Fruit fly (Drosophila melanogaster) whole organism, prepupa: Measurements from ENCODE around the gene Nct.

Experiments
- Blimp-1 ChIP-seq: fragments of 200-800 bp; sonication (Bioruptor generic); optimal IDR thresholded peaks from 3 replicates; lab custom pipeline; 2017; ENCODE audit warnings: missing biosample characterization, missing genetic modification characterization, mild to moderate bottlenecking, moderate library complexity, missing genetic modification reagents
- CG11294 ChIP-seq: fragments of 200-800 bp; sonication (Bioruptor generic); IDR thresholded peaks from 2 replicates; pipeline ENCODE4 v1.3.6; 2022; ENCODE audit warnings: missing biosample characterization, missing genetic modification characterization
- CG1621 ChIP-seq: fragments of 200-800 bp; sonication (Bioruptor generic); optimal IDR thresholded peaks from 3 replicates; lab custom pipeline; 2018; ENCODE audit warnings: missing biosample characterization, mild to moderate bottlenecking, missing genetic modification characterization
- CG16779 ChIP-seq: fragments of 200-800 bp; sonication (Bioruptor generic); optimal IDR thresholded peaks from 3 replicates; lab custom pipeline; 2017; ENCODE audit warnings: missing biosample characterization, mild to moderate bottlenecking, missing genetic modification characterization
- CG3032 ChIP-seq: fragments of 200-800 bp; optimal IDR thresholded peaks from 2 replicates; lab custom pipeline; 2019; ENCODE audit warnings: missing biosample characterization, mild to moderate bottlenecking, missing genetic modification characterization, moderate library complexity
- CG31627 ChIP-seq: fragments of 200-800 bp; sonication (Bioruptor generic); optimal IDR thresholded peaks from 3 replicates; lab custom pipeline; 2016; ENCODE audit warnings: missing biosample characterization, missing genetic modification characterization
- CG32006 ChIP-seq: fragments of 200-800 bp; sonication (Bioruptor generic); optimal IDR thresholded peaks from 3 replicates; lab custom pipeline; 2017; ENCODE audit warnings: missing biosample characterization, mild to moderate bottlenecking, missing genetic modification characterization
- CG34406 ChIP-seq: fragments of 200-800 bp; sonication (Bioruptor generic); optimal IDR thresholded peaks from 3 replicates; lab custom pipeline; 2016; ENCODE audit warnings: missing biosample characterization, missing genetic modification characterization
- CG4318 ChIP-seq: fragments of 200-800 bp; sonication (Bioruptor generic); optimal IDR thresholded peaks from 3 replicates; lab custom pipeline; 2017; ENCODE audit warnings: missing biosample characterization, mild to moderate bottlenecking, missing genetic modification characterization
- CG6163 ChIP-seq: fragments of 200-800 bp; sonication (Bioruptor generic); IDR thresholded peaks from 3 replicates; pipeline ENCODE4 v1.3.6; 2022; ENCODE audit warnings: missing biosample characterization, missing genetic modification characterization
- CG6276 ChIP-seq: fragments of 200-800 bp; sonication (Bioruptor generic); optimal IDR thresholded peaks from 2 replicates; lab custom pipeline; 2017; ENCODE audit warnings: missing biosample characterization, mild to moderate bottlenecking, missing genetic modification characterization
- CG6792 ChIP-seq: fragments of 200-800 bp; sonication (Bioruptor generic); optimal IDR thresholded peaks from 3 replicates; lab custom pipeline; 2016; ENCODE audit warnings: missing biosample characterization, missing genetic modification characterization
- CG6808 ChIP-seq: fragments of 200-800 bp; sonication (Bioruptor generic); optimal IDR thresholded peaks from 3 replicates; lab custom pipeline; 2017; ENCODE audit warnings: missing biosample characterization, missing genetic modification characterization, mild to moderate bottlenecking, moderate library complexity, missing genetic modification reagents
- CG6854 ChIP-seq: fragments of 200-800 bp; sonication (Bioruptor generic); optimal IDR thresholded peaks from 2 replicates; lab custom pipeline; 2017; ENCODE audit warnings: missing biosample characterization, mild to moderate bottlenecking, missing genetic modification characterization
- CG7368 ChIP-seq: fragments of 200-800 bp; sonication (Bioruptor generic); optimal IDR thresholded peaks from 3 replicates; lab custom pipeline; 2016; ENCODE audit warnings: missing biosample characterization, missing genetic modification characterization
- Eip78C ChIP-seq: fragments of 200-800 bp; sonication (Bioruptor generic); peaks from one replicate; lab custom pipeline; 2016; ENCODE audit warnings: missing biosample characterization, missing genetic modification characterization
- Eip93F ChIP-seq: fragments of 200-800 bp; sonication (Bioruptor generic); optimal IDR thresholded peaks from 2 replicates; lab custom pipeline; 2016; ENCODE audit warnings: missing biosample characterization, mild to moderate bottlenecking, missing genetic modification characterization
- Ets21C ChIP-seq: fragments of 200-800 bp; sonication (Bioruptor generic); optimal IDR thresholded peaks from 3 replicates; lab custom pipeline; 2016; ENCODE audit warnings: missing biosample characterization, missing genetic modification characterization
- Ets96B ChIP-seq: fragments of 200-800 bp; optimal IDR thresholded peaks from 2 replicates; lab custom pipeline; 2019; ENCODE audit warnings: missing biosample characterization, mild to moderate bottlenecking, missing genetic modification characterization, moderate library complexity
- Gug ChIP-seq: fragments of 200-800 bp; sonication (Bioruptor generic); IDR thresholded peaks from 2 replicates; pipeline ENCODE4 v1.3.6; 2022; ENCODE audit warnings: missing biosample characterization, missing genetic modification characterization
- Hr38 ChIP-seq: sonication (Bioruptor generic); optimal IDR thresholded peaks from 2 replicates; lab custom pipeline; 2016; ENCODE audit warnings: missing biosample characterization, missing genetic modification characterization
- Lpt ChIP-seq: fragments of 200-800 bp; sonication (Bioruptor generic); optimal IDR thresholded peaks from 3 replicates; lab custom pipeline; 2016; ENCODE audit warnings: missing biosample characterization, missing genetic modification characterization
- Met ChIP-seq: fragments of 200-800 bp; sonication (Bioruptor generic); optimal IDR thresholded peaks from 3 replicates; lab custom pipeline; 2016; ENCODE audit warnings: missing biosample characterization, missing genetic modification characterization
- OdsH ChIP-seq: fragments of 200-800 bp; sonication (Bioruptor generic); optimal IDR thresholded peaks from 3 replicates; lab custom pipeline; 2016; ENCODE audit warnings: missing biosample characterization, missing genetic modification characterization
- Smox ChIP-seq: fragments of 200-800 bp; sonication (Bioruptor generic); optimal IDR thresholded peaks from 3 replicates; lab custom pipeline; 2016; ENCODE audit warnings: missing biosample characterization, missing genetic modification characterization
- Sox102F ChIP-seq: fragments of 200-800 bp; sonication (Bioruptor generic); optimal IDR thresholded peaks from 2 replicates; lab custom pipeline; 2016; ENCODE audit warnings: missing biosample characterization, mild to moderate bottlenecking, missing genetic modification characterization
- Sox14 ChIP-seq: fragments of 200-800 bp; sonication (Bioruptor generic); optimal IDR thresholded peaks from 3 replicates; lab custom pipeline; 2016; ENCODE audit warnings: missing biosample characterization, missing genetic modification characterization
- Sox15 ChIP-seq: fragments of 200-800 bp; sonication (Bioruptor generic); optimal IDR thresholded peaks from 3 replicates; lab custom pipeline; 2016; ENCODE audit warnings: missing biosample characterization, missing genetic modification characterization
- acj6 ChIP-seq: fragments of 200-800 bp; sonication (Bioruptor generic); optimal IDR thresholded peaks from 3 replicates; lab custom pipeline; 2016; ENCODE audit warnings: missing biosample characterization, missing genetic modification characterization
- cyc ChIP-seq: fragments of 200-800 bp; sonication (Bioruptor generic); optimal IDR thresholded peaks from 3 replicates; lab custom pipeline; 2016; ENCODE audit warnings: missing biosample characterization, missing genetic modification characterization
- dac ChIP-seq: fragments of 200-800 bp; sonication (Bioruptor generic); optimal IDR thresholded peaks from 2 replicates; lab custom pipeline; 2017; ENCODE audit warnings: missing biosample characterization, mild to moderate bottlenecking, missing genetic modification characterization
- dsx ChIP-seq: fragments of 200-800 bp; optimal IDR thresholded peaks from 3 replicates; lab custom pipeline; 2019; ENCODE audit warnings: missing biosample characterization, mild to moderate bottlenecking, missing genetic modification characterization, moderate library complexity; ENCODE audit not compliant: poor library complexity, severe bottlenecking
- eg ChIP-seq: fragments of 200-800 bp; sonication (Bioruptor generic); IDR thresholded peaks from 3 replicates; pipeline ENCODE4 v1.3.6; 2022; ENCODE audit warnings: missing biosample characterization, missing genetic modification characterization
- esn ChIP-seq: fragments of 200-800 bp; sonication (Bioruptor generic); optimal IDR thresholded peaks from 2 replicates; lab custom pipeline; 2016; ENCODE audit warnings: missing biosample characterization, mild to moderate bottlenecking, missing genetic modification characterization, moderate library complexity
- fd59A ChIP-seq: fragments of 200-800 bp; sonication (Bioruptor generic); optimal IDR thresholded peaks from 2 replicates; lab custom pipeline; 2017; ENCODE audit warnings: missing biosample characterization, mild to moderate bottlenecking, missing genetic modification characterization, missing genetic modification reagents
- net ChIP-seq: fragments of 200-800 bp; sonication (Bioruptor generic); optimal IDR thresholded peaks from 3 replicates; lab custom pipeline; 2016; ENCODE audit warnings: missing biosample characterization, missing genetic modification characterization
- pdm3 ChIP-seq: fragments of 200-800 bp; sonication (Bioruptor generic); optimal IDR thresholded peaks from 3 replicates; lab custom pipeline; 2016; ENCODE audit warnings: missing biosample characterization, missing genetic modification characterization
- salr ChIP-seq, 2 experiments: fragments of 200-800 bp; sonication (Bioruptor generic); optimal IDR thresholded peaks; 3 replicates each; lab custom pipeline; 2016 to 2018; ENCODE audit warnings: missing biosample characterization in 2 of 2, missing genetic modification characterization in 2 of 2, mild to moderate bottlenecking in 1 of 2
- spab ChIP-seq: fragments of 200-800 bp; sonication (Bioruptor generic); optimal IDR thresholded peaks from 2 replicates; lab custom pipeline; 2017; ENCODE audit warnings: missing biosample characterization, mild to moderate bottlenecking, missing genetic modification characterization, missing genetic modification reagents
- ss ChIP-seq, 2 experiments: fragments of 200-800 bp; sonication (Bioruptor generic); optimal IDR thresholded peaks; 2 replicates in 1 of 2; 3 replicates in 1 of 2; lab custom pipeline; 2017 to 2018; ENCODE audit warnings: mild to moderate bottlenecking in 2 of 2, missing biosample characterization in 2 of 2, missing genetic modification characterization in 2 of 2, moderate library complexity in 1 of 2
- svp ChIP-seq: fragments of 200-800 bp; sonication (Bioruptor generic); peaks from one replicate; lab custom pipeline; 2016; ENCODE audit warnings: missing biosample characterization, missing genetic modification characterization
- topi ChIP-seq: fragments of 200-800 bp; sonication (Bioruptor generic); optimal IDR thresholded peaks from 3 replicates; lab custom pipeline; 2016; ENCODE audit warnings: missing biosample characterization, missing genetic modification characterization

Nct gene

DNA sequence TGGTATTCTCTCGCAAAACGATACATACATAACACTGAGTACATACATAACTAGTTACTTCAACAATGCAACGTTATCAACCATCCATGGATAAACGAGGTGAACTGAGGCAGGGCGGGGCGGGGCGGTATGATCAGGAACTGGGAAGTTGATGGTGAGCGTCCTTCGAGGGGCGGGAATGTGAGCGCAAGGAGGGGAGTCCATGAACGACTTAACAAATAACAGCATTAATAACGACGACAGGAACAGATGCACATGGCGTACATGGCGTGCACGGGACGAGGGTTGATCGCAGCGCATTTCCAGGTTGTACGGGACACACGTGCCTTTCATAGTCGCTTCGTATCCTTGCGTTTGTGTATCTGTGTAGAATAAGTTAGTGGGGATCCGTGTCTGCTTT, 16.6 kb downstream of the Nct start:
- TF ChIP-seq CG7368 (GFP tag; lab: Kevin White, UChicago) (no peak), Sox15 (GFP tag; lab: Kevin White, UChicago) (no peak), pdm3 (GFP tag; lab: Kevin White, UChicago) (no peak), CG31627 (no peak), CG34406 (GFP tag; lab: Kevin White, UChicago) (no peak), OdsH (GFP tag; lab: Kevin White, UChicago) (no peak), CG11294 (GFP tag; lab: Robert Waterston, UW) (no peak), spab (GFP tag; lab: Kevin White, UChicago) (no peak), acj6 (GFP tag; lab: Kevin White, UChicago) (no peak), Eip78C (GFP tag; lab: Kevin White, UChicago) (no peak), fd59A (no peak), dsx (GFP tag; lab: Kevin White, UChicago) (no peak), Met (GFP tag; lab: Kevin White, UChicago) (no peak), salr (GFP tag; optimal IDR thresholded peaks at IDR 0.05; lab: Kevin White, UChicago) (no peak)

DNA sequence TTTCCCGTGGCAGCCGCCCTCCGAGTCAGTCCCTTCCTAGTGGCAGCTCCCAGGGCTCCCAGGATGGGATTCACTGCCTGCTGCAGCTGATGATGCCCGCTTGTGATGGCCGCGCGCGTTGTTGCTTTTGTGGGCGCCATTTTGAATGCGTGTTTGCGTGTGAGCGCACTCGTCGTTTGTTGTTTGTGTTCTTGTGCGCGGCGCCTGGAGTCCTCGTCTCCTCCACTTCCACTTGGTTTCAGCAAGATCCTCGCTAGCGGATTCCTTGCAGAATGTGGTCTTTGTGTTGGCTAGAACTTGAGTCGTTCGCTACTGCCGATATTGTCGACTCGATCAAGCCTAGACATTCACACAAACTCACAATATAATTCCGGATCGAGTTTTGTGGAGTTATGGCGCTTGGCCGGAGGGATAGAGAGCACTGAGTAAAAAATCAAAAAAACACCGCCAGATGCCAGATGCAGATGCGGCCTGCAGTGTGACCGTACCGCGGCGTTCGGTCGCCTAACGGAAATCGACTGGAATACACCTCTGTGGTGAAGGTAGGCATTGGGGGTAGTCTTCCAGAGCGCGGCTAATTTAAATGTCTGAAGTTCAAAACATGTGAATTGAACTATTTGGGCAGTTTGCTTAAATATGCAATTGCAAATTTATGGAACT, 19.1 kb downstream of the Nct start, which contains the start of gene CycB3:
CycB3 (minus strand) TSS at position 428 of the 660 bp plus-strand sequence.
- TF ChIP-seq CG3032 = peak; percentile 14
- no peak for TF ChIP-seq CG11294 (GFP tag; lab: Robert Waterston, UW)
- no peak for TF ChIP-seq CG6792 (GFP tag; lab: Kevin White, UChicago)
- peak; percentile 57 for TF ChIP-seq CG1621 (tag; lab: Kevin White, UChicago)
- TF ChIP-seq ss (GFP tag; optimal IDR thresholded peaks at IDR 0.05; lab: Kevin White, UChicago) = peak; percentile 36 to 73
- TF ChIP-seq Hr38 = no peak
- TF ChIP-seq Sox14 = peak; percentile 29
- TF ChIP-seq CG6276 (GFP tag; lab: Kevin White, UChicago) = no peak
- TF ChIP-seq CG6854 (GFP tag; lab: Kevin White, UChicago) = peak; percentile 32
- peak; percentile 41; the same call in 1 of the 3 replicates for TF ChIP-seq eg
- no peak for TF ChIP-seq CG34406 (GFP tag; lab: Kevin White, UChicago)
- peak; percentile 67 for TF ChIP-seq Eip78C (GFP tag; lab: Kevin White, UChicago)
- TF ChIP-seq CG6163 (GFP tag; lab: Robert Waterston, UW) = peak; percentile 9; the same call in 1 of the 3 replicates

DNA sequence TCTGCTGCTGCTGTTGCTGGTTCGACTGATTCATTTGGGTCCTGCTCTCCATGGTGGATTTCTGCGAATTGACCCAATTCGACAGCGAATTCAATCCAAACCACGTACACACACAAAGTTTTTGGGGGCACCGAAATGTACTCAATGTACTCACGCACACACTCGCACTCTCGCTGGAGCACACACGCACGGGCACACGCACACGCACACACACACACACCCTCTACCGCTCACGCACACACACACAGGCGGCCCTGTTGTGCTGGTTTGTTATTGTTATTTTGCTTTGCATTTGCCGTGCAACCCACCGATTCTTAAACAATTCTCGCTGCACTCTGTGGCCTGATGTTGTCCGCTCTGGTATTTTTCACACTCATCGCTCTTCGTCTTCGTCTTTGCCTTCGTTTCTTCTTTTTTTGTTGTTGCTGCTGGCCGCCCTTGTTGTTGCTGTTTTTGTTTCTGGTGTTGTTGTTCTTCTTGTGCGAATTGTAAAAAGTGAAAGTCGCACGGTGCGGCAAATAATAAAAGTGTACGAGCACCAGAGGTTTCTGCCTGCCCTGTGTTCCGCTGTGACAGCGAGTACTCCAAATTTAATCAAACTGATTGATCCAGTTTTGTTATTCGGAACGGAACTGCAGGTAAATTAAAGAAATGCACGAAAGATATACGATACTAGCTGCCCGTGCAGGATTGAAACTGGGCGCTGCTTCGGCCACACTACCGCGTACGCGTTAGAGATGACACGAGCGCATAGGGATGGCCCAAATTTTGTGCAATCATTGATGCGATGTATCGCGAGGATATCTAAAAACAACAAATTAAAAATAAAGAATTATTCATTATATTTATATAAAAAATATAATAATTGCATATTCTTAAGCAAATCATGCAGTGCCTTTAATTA, 24.8 kb downstream of the Nct start, which contains the start of gene CG3744:
CG3744 (minus strand) TSS at position 716 of the 904 bp plus-strand sequence.
- TF ChIP-seq topi (GFP tag; lab: Kevin White, UChicago) = peak; percentile 64
- TF ChIP-seq CG7368 (GFP tag; lab: Kevin White, UChicago) = peak; percentile 68
- peak; percentile 58 for TF ChIP-seq Sox15 (GFP tag; lab: Kevin White, UChicago)
- TF ChIP-seq Sox14 = peak; percentile 62
- no peak for TF ChIP-seq pdm3 (GFP tag; lab: Kevin White, UChicago)
- TF ChIP-seq CG16779 = peak; percentile 5
- TF ChIP-seq svp (GFP tag; lab: Kevin White, UChicago) = peak; percentile 75
- TF ChIP-seq CG4318 (GFP tag; lab: Kevin White, UChicago) = no peak
- TF ChIP-seq Sox102F (GFP tag; lab: Kevin White, UChicago) = peak; percentile 35
- TF ChIP-seq net (GFP tag; lab: Kevin White, UChicago) = peak; percentile 72
- peak; percentile 13 for TF ChIP-seq Lpt (GFP tag; lab: Kevin White, UChicago)
- TF ChIP-seq CG6792 (GFP tag; lab: Kevin White, UChicago) = peak; percentile 62
- TF ChIP-seq Eip93F = peak; percentile 81
- TF ChIP-seq CG1621 (tag; lab: Kevin White, UChicago) = no peak
- TF ChIP-seq CG3032 = peak; percentile 84
- peak; percentile 66 for TF ChIP-seq Ets21C (GFP tag; lab: Kevin White, UChicago)
- peak; percentile 77 for TF ChIP-seq esn (GFP tag; lab: Kevin White, UChicago)
- peak; percentile 60 for TF ChIP-seq CG34406 (GFP tag; lab: Kevin White, UChicago)
- TF ChIP-seq Met (GFP tag; lab: Kevin White, UChicago) = no peak
- peak; percentile 71 for TF ChIP-seq dsx (GFP tag; lab: Kevin White, UChicago)
- TF ChIP-seq CG6808 (GFP tag; lab: Kevin White, UChicago) = peak; percentile 47
- peak; percentile 81 for TF ChIP-seq cyc (GFP tag; lab: Kevin White, UChicago)
- TF ChIP-seq Blimp-1 (GFP tag; lab: Kevin White, UChicago) = peak; percentile 99
- peak; percentile 86 for TF ChIP-seq Gug
- TF ChIP-seq Ets96B (tag; lab: Kevin White, UChicago) = peak; percentile 73
- peak; percentile 85 for TF ChIP-seq CG32006 (GFP tag; lab: Kevin White, UChicago)
- TF ChIP-seq Smox = no peak
- TF ChIP-seq Eip78C (GFP tag; lab: Kevin White, UChicago) = peak; percentile 86
- TF ChIP-seq dac (GFP tag; lab: Kevin White, UChicago) = peak; percentile 79
- TF ChIP-seq CG31627 = peak; percentile 77
